Fruit fly (Drosophila melanogaster): ENCODE results near the gene Amt.
A peak's percentile ranks its signal among the peaks of the same experiment; 100 is the strongest.

Gene Amt

dm6 chr3R:15268856-15269255 lies 19.9 kb upstream of the Amt start:
- peak; percentile 71 for TF ChIP-seq kah (GFP tag; optimal IDR thresholded peaks at IDR 0.05)
- TF ChIP-seq CG34224 (GFP tag; IDR thresholded peaks at IDR 0.05; ENCODE audit: partially characterized antibody), result 0 out of 3 replicates have a peak, but pooled peaks have one; percentile 27
- TF ChIP-seq CG13123 (GFP tag; optimal IDR thresholded peaks at IDR 0.05), result no peak

dm6 chr3R:15268426-15268825 lies 19.5 kb upstream of the Amt start, which contains the start of the genes CG14864 and Zip88E:
TSS of gene CG14864 (minus strand) at chr3R:15268538.
TSS of gene Zip88E (plus strand) at chr3R:15268662.
- TF ChIP-seq CG11093 (GFP tag; IDR thresholded peaks at IDR 0.05), result no peak
- TF ChIP-seq BEAF-32 (GFP tag; optimal IDR thresholded peaks at IDR 0.05), result peak; percentile 34
- peak; percentile 33 for TF ChIP-seq sens (GFP tag)
- peak; percentile 17 for TF ChIP-seq CG12659 (GFP tag; optimal IDR thresholded peaks at IDR 0.05)
- TF ChIP-seq CG9797 (GFP tag; optimal IDR thresholded peaks at IDR 0.05), result peak; percentile 77
- no peak for TF ChIP-seq Gug (GFP tag; IDR thresholded peaks at IDR 0.05)
- TF ChIP-seq nom (GFP tag; optimal IDR thresholded peaks at IDR 0.05), result no peak
- no peak for TF ChIP-seq CG33557 (GFP tag; optimal IDR thresholded peaks at IDR 0.05)
- TF ChIP-seq CG32772 (GFP tag; IDR thresholded peaks at IDR 0.05), result 0 out of 2 replicates have a peak, but pooled peaks have one; percentile 12
- TF ChIP-seq amos (GFP tag; IDR thresholded peaks at IDR 0.05; ENCODE audit: partially characterized antibody), result peak; percentile 23; the same call in 1 of the 2 replicates
- TF ChIP-seq CG11456 (GFP tag; IDR thresholded peaks at IDR 0.05), result no peak
- TF ChIP-seq sug (tag; optimal IDR thresholded peaks at IDR 0.05), result peak; percentile 17
- TF ChIP-seq CG6854 (GFP tag; optimal IDR thresholded peaks at IDR 0.05), result no peak
- no peak for TF ChIP-seq Xrp1 (GFP tag; IDR thresholded peaks at IDR 0.05)
- no peak for TF ChIP-seq CG7745 (tag; optimal IDR thresholded peaks at IDR 0.05)
- TF ChIP-seq Dref (GFP tag; IDR thresholded peaks at IDR 0.05), result peak; percentile 39
- TF ChIP-seq pb (GFP tag; optimal IDR thresholded peaks at IDR 0.05), result no peak
- peak; percentile 19; the same call in 1 of the 3 replicates for TF ChIP-seq row (GFP tag; IDR thresholded peaks at IDR 0.05)
- TF ChIP-seq Sry-δ (GFP tag; optimal IDR thresholded peaks at IDR 0.05), result peak; percentile 20
- no peak for TF ChIP-seq CG13123 (GFP tag; optimal IDR thresholded peaks at IDR 0.05)
- no peak for TF ChIP-seq Mad (GFP tag; optimal IDR thresholded peaks at IDR 0.05)
- no peak for TF ChIP-seq NC2β (GFP tag; optimal IDR thresholded peaks at IDR 0.05)
- TF ChIP-seq jing (GFP tag; optimal IDR thresholded peaks at IDR 0.05), result no peak
- TF ChIP-seq CG1529 (GFP tag; optimal IDR thresholded peaks at IDR 0.05), result no peak
- TF ChIP-seq CG5953 (GFP tag; IDR thresholded peaks at IDR 0.05), result no peak
- TF ChIP-seq Hr51 (GFP tag; optimal IDR thresholded peaks at IDR 0.05), result no peak
- peak; percentile 73 for TF ChIP-seq Dp (GFP tag; optimal IDR thresholded peaks at IDR 0.05)
- TF ChIP-seq ranshi (GFP tag; IDR thresholded peaks at IDR 0.05), result no peak
- TF ChIP-seq Med (GFP tag), result peak; percentile 15
- peak; percentile 33 for TF ChIP-seq trem (tag; optimal IDR thresholded peaks at IDR 0.05)
- no peak for TF ChIP-seq CG4820 (GFP tag; optimal IDR thresholded peaks at IDR 0.05)
- TF ChIP-seq Myb (GFP tag; optimal IDR thresholded peaks at IDR 0.05), result peak; percentile 95
- peak; percentile 30 for TF ChIP-seq CG17186 (GFP tag; optimal IDR thresholded peaks at IDR 0.05)
- TF ChIP-seq CG15073 (GFP tag; optimal IDR thresholded peaks at IDR 0.05), result no peak
- TF ChIP-seq CG12299 (tag; optimal IDR thresholded peaks at IDR 0.05), result no peak
- TF ChIP-seq lilli (GFP tag; optimal IDR thresholded peaks at IDR 0.05), result no peak
- TF ChIP-seq Bteb2 (GFP tag; optimal IDR thresholded peaks at IDR 0.05), result no peak
- TF ChIP-seq CG8765 (GFP tag; IDR thresholded peaks at IDR 0.05), result no peak
- peak; percentile 44 for TF ChIP-seq YL-1 (GFP tag; optimal IDR thresholded peaks at IDR 0.05)
- TF ChIP-seq CG4617 (GFP tag; optimal IDR thresholded peaks at IDR 0.05; ENCODE audit: borderline replicate concordance), result no peak
- no peak for TF ChIP-seq HLHmδ (GFP tag; optimal IDR thresholded peaks at IDR 0.05)
- no peak for TF ChIP-seq CG7786 (GFP tag; optimal IDR thresholded peaks at IDR 0.05)
- TF ChIP-seq Scr (GFP tag; IDR thresholded peaks at IDR 0.05; ENCODE audit: partially characterized antibody), result 0 out of 2 replicates have a peak, but pooled peaks have one; percentile 17
- TF ChIP-seq CG2116 (GFP tag; optimal IDR thresholded peaks at IDR 0.05), result peak; percentile 71
- TF ChIP-seq D (optimal IDR thresholded peaks at IDR 0.05), result no peak
- no peak for TF ChIP-seq D (GFP tag; optimal IDR thresholded peaks at IDR 0.05)
- no peak for TF ChIP-seq CG15696 (tag; optimal IDR thresholded peaks at IDR 0.05)

All from whole organism, embryonic.